Fruit fly (Drosophila melanogaster): ENCODE results near the gene Vps45.
A peak's percentile ranks its signal among the peaks of the same experiment; 100 is the strongest.

Vps45 gene

dm6 chr3R:9593408-9594250 is 29.9 kb downstream of the Vps45 start (continued):
- TF ChIP-seq CG6276 (GFP tag; optimal IDR thresholded peaks at IDR 0.05) (peak; percentile 45), Smox (GFP tag; optimal IDR thresholded peaks at IDR 0.05) (no peak), CG11902 (GFP tag; optimal IDR thresholded peaks at IDR 0.05) (no peak), Eip93F (GFP tag; optimal IDR thresholded peaks at IDR 0.05) (no peak), CG31627 (GFP tag; optimal IDR thresholded peaks at IDR 0.05) (no peak), fkh (GFP tag; optimal IDR thresholded peaks at IDR 0.05) (peak; percentile 39), CG10631 (GFP tag; optimal IDR thresholded peaks at IDR 0.05) (peak; percentile 80), acj6 (GFP tag; optimal IDR thresholded peaks at IDR 0.05) (peak; percentile 45), Lpt (GFP tag; optimal IDR thresholded peaks at IDR 0.05) (peak; percentile 60), CG6854 (GFP tag; optimal IDR thresholded peaks at IDR 0.05) (no peak), Sox14 (GFP tag; optimal IDR thresholded peaks at IDR 0.05) (peak; percentile 60), fd59A (GFP tag; optimal IDR thresholded peaks at IDR 0.05) (peak; percentile 65), dac (GFP tag; optimal IDR thresholded peaks at IDR 0.05) (no peak), Ets21C (GFP tag; optimal IDR thresholded peaks at IDR 0.05) (no peak), net (GFP tag; optimal IDR thresholded peaks at IDR 0.05) (peak; percentile 78), Gug (GFP tag; IDR thresholded peaks at IDR 0.05) (peak; percentile 70), OdsH (GFP tag; optimal IDR thresholded peaks at IDR 0.05) (peak; percentile 72), fd85E (GFP tag; optimal IDR thresholded peaks at IDR 0.05) (no peak), Hr4 (GFP tag; optimal IDR thresholded peaks at IDR 0.05) (peak; percentile 76), CG6808 (GFP tag; optimal IDR thresholded peaks at IDR 0.05) (peak; percentile 63), CG11294 (GFP tag; IDR thresholded peaks at IDR 0.05) (peak; percentile 38; the same call in 1 of the 2 replicates), CG11762 (GFP tag; optimal IDR thresholded peaks at IDR 0.05; ENCODE audit: insufficient read depth) (peak; percentile 42), pdm3 (GFP tag; optimal IDR thresholded peaks at IDR 0.05) (peak; percentile 66), dsx (GFP tag; optimal IDR thresholded peaks at IDR 0.05; ENCODE audit: poor library complexity, severe bottlenecking) (peak; percentile 82), cyc (GFP tag; optimal IDR thresholded peaks at IDR 0.05) (no peak), Eip75B (GFP tag; optimal IDR thresholded peaks at IDR 0.05) (peak; percentile 68), topi (GFP tag; optimal IDR thresholded peaks at IDR 0.05) (peak; percentile 4), Blimp-1 (GFP tag; optimal IDR thresholded peaks at IDR 0.05) (no peak), CG8632 (GFP tag; optimal IDR thresholded peaks at IDR 0.05) (peak; percentile 51), svp (GFP tag) (no peak), CG3919 (GFP tag; optimal IDR thresholded peaks at IDR 0.05) (peak; percentile 78), eg (GFP tag; IDR thresholded peaks at IDR 0.05) (peak; percentile 88)

- TF ChIP-seq dsx (GFP tag; optimal IDR thresholded peaks at IDR 0.05; ENCODE audit: poor library complexity, severe bottlenecking) (no peak), CG11902 (GFP tag; optimal IDR thresholded peaks at IDR 0.05) (peak; percentile 3), Eip78C (GFP tag) (peak; percentile 37), Hr39 (GFP tag; optimal IDR thresholded peaks at IDR 0.05) (no peak), Sox14 (GFP tag; optimal IDR thresholded peaks at IDR 0.05) (peak; percentile 29), CG6792 (GFP tag; optimal IDR thresholded peaks at IDR 0.05) (peak; percentile 27), spab (GFP tag; optimal IDR thresholded peaks at IDR 0.05) (peak; percentile 61), CG8632 (GFP tag; optimal IDR thresholded peaks at IDR 0.05) (peak; percentile 34), ss (GFP tag; optimal IDR thresholded peaks at IDR 0.05) (peak in 1 of 2 experiments; percentile 32), CG4318 (GFP tag; optimal IDR thresholded peaks at IDR 0.05) (no peak), CG7368 (GFP tag; optimal IDR thresholded peaks at IDR 0.05) (no peak), CG31627 (GFP tag; optimal IDR thresholded peaks at IDR 0.05) (no peak), topi (GFP tag; optimal IDR thresholded peaks at IDR 0.05) (no peak), CG6276 (GFP tag; optimal IDR thresholded peaks at IDR 0.05) (peak; percentile 58), CG6808 (GFP tag; optimal IDR thresholded peaks at IDR 0.05) (peak; percentile 65), Sox15 (GFP tag; optimal IDR thresholded peaks at IDR 0.05) (no peak), CG9139 (GFP tag; optimal IDR thresholded peaks at IDR 0.05) (no peak), CG8119 (GFP tag; IDR thresholded peaks at IDR 0.05) (no peak; the same call in 2 of the 3 replicates), lz (GFP tag; optimal IDR thresholded peaks at IDR 0.05) (no peak), CG8319 (GFP tag; optimal IDR thresholded peaks at IDR 0.05) (no peak), Eip75B (GFP tag; optimal IDR thresholded peaks at IDR 0.05) (peak; percentile 10), CG6854 (GFP tag; optimal IDR thresholded peaks at IDR 0.05) (no peak), salr (GFP tag; optimal IDR thresholded peaks at IDR 0.05) (peak in 1 of 2 experiments; percentile 11), Gug (GFP tag; IDR thresholded peaks at IDR 0.05) (no peak), CG15336 (GFP tag; IDR thresholded peaks at IDR 0.05) (0 out of 2 replicates have a peak, but pooled peaks have one; percentile 4), CG3032 (tag; optimal IDR thresholded peaks at IDR 0.05) (peak; percentile 12), Lpt (GFP tag; optimal IDR thresholded peaks at IDR 0.05) (peak; percentile 13), CG16779 (tag; optimal IDR thresholded peaks at IDR 0.05) (no peak)
Measured at dm6 chr3R:9594251-9594581, 30.5 kb downstream of the Vps45 start.

All from whole organism, prepupa.